Fruit fly (Drosophila melanogaster): ENCODE data around the gene RpS19b.
A peak's percentile ranks its signal among the peaks of the same experiment; 100 is the strongest.

- TF ChIP-seq exex (tag; optimal IDR thresholded peaks at IDR 0.05) (peak; percentile 11), CG11504 (tag; optimal IDR thresholded peaks at IDR 0.05) (peak; percentile 89), lilli (GFP tag; optimal IDR thresholded peaks at IDR 0.05) (peak; percentile 73)
Observed at dm6 chr3R:23886270-23887095, 46.8 kb downstream of the RpS19b start.
